Worm (Caenorhabditis elegans) whole organism, L4 larva: ENCODE data around the gene zim-1.

Experiments
- F26F4.8 ChIP-seq: fragments of 200-800 bp; sonication (Bioruptor generic); conservative IDR thresholded peaks from 2 replicates; pipeline ENCODE4 v1.3.6; 2022; ENCODE audit warnings: missing genetic modification characterization, missing compliant biosample characterization
- dmd-6 ChIP-seq: fragments of 200-800 bp; sonication (Bioruptor generic); IDR thresholded peaks from 2 replicates; pipeline ENCODE4 v1.3.6; 2022; ENCODE audit warnings: missing genetic modification reagents, missing genetic modification characterization, missing compliant biosample characterization
- hif-1 ChIP-seq, 2 experiments: sonication (generic microtip); optimal IDR thresholded peaks; 2 replicates each; lab custom pipeline; 2016 to 2017; ENCODE audit warnings: missing compliant biosample characterization in 2 of 2, missing genetic modification characterization in 2 of 2, missing genetic modification reagents in 2 of 2, missing genotype in 2 of 2, mild to moderate bottlenecking in 1 of 2
- lim-7 ChIP-seq: fragments of 200-800 bp; sonication (Bioruptor generic); IDR thresholded peaks from 2 replicates; pipeline ENCODE4 v1.3.6; 2022; ENCODE audit warnings: missing genetic modification characterization, missing compliant biosample characterization
- mdl-1 ChIP-seq, 2 experiments: fragments of 150-350 bp in 1 of 2; sonication (generic microtip) in 1 of 2; optimal IDR thresholded peaks; 2 replicates each; lab custom pipeline; 2014 to 2017; ENCODE audit warnings: missing biosample characterization in 2 of 2, missing genetic modification characterization in 2 of 2
- nhr-41 ChIP-seq: fragments of 200-800 bp; sonication (Bioruptor generic); IDR thresholded peaks from 2 replicates; pipeline ENCODE4 v1.3.6; 2022; ENCODE audit warnings: missing genetic modification reagents, missing genetic modification characterization, missing compliant biosample characterization
- snpc-1.2 ChIP-seq: fragments of 200-800 bp; sonication (Bioruptor generic); IDR thresholded peaks from 2 replicates; pipeline ENCODE4 v1.3.6; 2022; ENCODE audit warnings: missing genetic modification reagents, missing genetic modification characterization, missing compliant biosample characterization
- vab-7 ChIP-seq: fragments of 200-800 bp; sonication (Bioruptor generic); IDR thresholded peaks from 2 replicates; pipeline ENCODE4 v1.3.6; 2022; ENCODE audit warnings: missing genetic modification reagents, missing genetic modification characterization, missing compliant biosample characterization

zim-1 gene

DNA sequence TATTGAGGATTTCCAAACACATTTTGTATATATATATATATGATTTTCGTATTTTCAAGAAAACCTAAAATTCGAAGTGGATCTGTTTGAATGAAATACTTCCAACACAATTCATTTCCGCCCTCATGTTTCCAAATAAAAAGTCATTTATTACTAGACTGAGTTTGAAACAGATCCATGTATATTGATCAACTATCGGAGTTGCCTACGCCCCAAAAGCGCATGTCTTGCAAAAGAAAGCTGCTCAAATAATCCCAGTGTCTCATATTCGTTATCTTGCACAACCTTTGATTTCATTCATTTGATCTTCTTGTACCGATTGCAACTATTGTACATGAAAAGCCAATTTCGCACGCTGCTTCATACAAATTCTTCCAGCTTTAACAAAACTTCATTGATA lies 55.8 kb downstream of the zim-1 start, which contains the start of gene R09H10.2:
Gene R09H10.2 (plus strand): TSS at position 301 of the 400 bp plus-strand sequence.
- TF ChIP-seq snpc-1.2 (GFP tag; lab: Robert Waterston, UW) (no peak), hif-1 (tag; optimal IDR thresholded peaks at IDR 0.05; lab: Kevin White, UChicago) (no peak), dmd-6 (GFP tag; lab: Robert Waterston, UW) (no peak), vab-7 (GFP tag; lab: Robert Waterston, UW) (no peak), F26F4.8 (GFP tag; lab: Robert Waterston, UW) (no peak), lim-7 (GFP tag; lab: Robert Waterston, UW) (no peak), nhr-41 (no peak), mdl-1 (tag; optimal IDR thresholded peaks at IDR 0.05; lab: Kevin White, UChicago) (no peak)
